Worm (Caenorhabditis elegans) whole organism, late embryonic: Measurements from ENCODE around the gene math-8.

Source experiments
- T23F11.4 ChIP-seq: fragments of 200-800 bp; sonication (Bioruptor generic); optimal IDR thresholded peaks from 2 replicates; lab custom pipeline; 2018; ENCODE audit warnings: mild to moderate bottlenecking, missing genetic modification characterization, missing compliant biosample characterization
- ceh-2 ChIP-seq: sonication (generic microtip); optimal IDR thresholded peaks from 2 replicates; lab custom pipeline; 2016; ENCODE audit warnings: missing genotype, missing genetic modification characterization, missing compliant biosample characterization
- nfya-1 ChIP-seq: sonication (generic microtip); optimal IDR thresholded peaks from 2 replicates; lab custom pipeline; 2017; ENCODE audit warnings: missing genetic modification characterization, mild to moderate bottlenecking, missing compliant biosample characterization, antibody characterized with exemption, moderate library complexity
- rnt-1 ChIP-seq: sonication (generic microtip); optimal IDR thresholded peaks from 2 replicates; lab custom pipeline; 2016; ENCODE audit warnings: missing genetic modification characterization, missing compliant biosample characterization
- unc-86 ChIP-seq: sonication (generic microtip); optimal IDR thresholded peaks from 2 replicates; lab custom pipeline; 2016; ENCODE audit warnings: missing genetic modification characterization, missing compliant biosample characterization

DNA sequence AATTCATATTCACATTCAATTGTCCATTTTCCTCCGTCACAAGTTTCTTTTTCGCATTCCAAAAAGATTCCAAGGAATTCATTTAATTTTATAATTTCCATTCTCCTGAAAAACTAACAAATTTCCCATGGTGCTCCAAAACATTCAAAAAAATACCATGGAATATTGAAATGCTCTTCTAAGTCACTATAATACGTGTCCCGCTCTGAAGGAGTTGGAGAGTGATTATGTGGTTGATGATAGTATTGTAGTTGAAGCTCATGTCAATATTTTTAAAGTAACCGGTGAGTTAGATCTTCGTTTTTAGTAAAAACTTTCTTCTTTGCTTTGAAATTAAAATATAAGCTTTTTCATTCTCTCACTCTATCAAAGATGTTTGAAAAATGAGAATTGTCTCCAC, 1.7 kb upstream of the math-8 start, which contains the start of gene math-9:
- no peak for TF ChIP-seq ceh-2
- TF ChIP-seq T23F11.4 (GFP tag; lab: Kevin White, UChicago): no peak
- TF ChIP-seq rnt-1: no peak
- TF ChIP-seq nfya-1 (tag; lab: Kevin White, UChicago): no peak
- no peak for TF ChIP-seq unc-86 (tag; lab: Kevin White, UChicago)
